Worm (Caenorhabditis elegans) whole organism, midembryonic: ENCODE results near the gene cec-7.

Experiments used
- flt-1 ChIP-seq: fragments of 200-800 bp; sonication (Bioruptor generic); IDR thresholded peaks from 2 replicates; pipeline ENCODE4 v1.3.6; 2022; ENCODE audit warnings: missing genetic modification characterization, missing compliant biosample characterization
- klf-2 ChIP-seq: fragments of 200-800 bp; sonication (Bioruptor generic); conservative IDR thresholded peaks from 2 replicates; pipeline ENCODE4 v1.3.6; 2022; ENCODE audit warnings: missing genetic modification reagents, missing genetic modification characterization, missing compliant biosample characterization
- ref-1 ChIP-seq: fragments of 200-800 bp; sonication (Bioruptor generic); conservative IDR thresholded peaks from 2 replicates; pipeline ENCODE4 v1.3.6; 2022; ENCODE audit warnings: missing genetic modification reagents, missing genetic modification characterization, missing compliant biosample characterization
- tab-1 ChIP-seq: fragments of 200-800 bp; sonication (Bioruptor generic); IDR thresholded peaks from 2 replicates; pipeline ENCODE4 v1.3.6; 2022; ENCODE audit warnings: missing genetic modification characterization, missing compliant biosample characterization

ce11 chrIII:12851034-12851433, 26.3 kb downstream of the cec-7 start:
- TF ChIP-seq ref-1 (no peak), tab-1 (no peak), flt-1 (GFP tag; lab: Robert Waterston, UW) (no peak), klf-2 (GFP tag; lab: Robert Waterston, UW) (no peak)
